Fruit fly (Drosophila melanogaster): ENCODE results near the gene Bmcp.

DNA sequence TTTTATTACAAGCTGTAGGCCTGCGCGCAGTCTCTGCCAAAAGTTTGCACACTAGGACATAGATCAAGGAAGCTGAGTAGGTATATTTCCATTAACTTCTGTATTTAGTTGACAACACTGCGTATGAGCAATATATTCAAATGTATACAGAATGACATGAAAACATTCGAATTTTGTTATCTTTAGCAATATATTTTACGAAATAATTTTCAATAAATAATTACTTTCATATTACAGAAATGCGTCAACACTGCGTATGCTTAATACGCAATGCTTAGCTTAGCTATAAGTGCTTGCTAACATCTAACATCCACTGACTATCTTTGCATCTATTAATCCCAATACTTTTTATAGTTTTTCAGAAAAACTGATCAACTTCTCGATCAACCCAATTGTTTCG is 4.4 kb upstream of the Bmcp start:
- peak; percentile 3 for TF ChIP-seq achi (GFP tag; optimal IDR thresholded peaks at IDR 0.05)
- TF ChIP-seq Blimp-1 (GFP tag; optimal IDR thresholded peaks at IDR 0.05) = no peak
- peak; percentile 20 for TF ChIP-seq dsx (GFP tag; optimal IDR thresholded peaks at IDR 0.05; ENCODE audit: poor library complexity, severe bottlenecking)
- TF ChIP-seq CG4318 (GFP tag; optimal IDR thresholded peaks at IDR 0.05) = no peak
- TF ChIP-seq svp (GFP tag) = no peak
- no peak for TF ChIP-seq Eip75B (GFP tag; optimal IDR thresholded peaks at IDR 0.05)
- no peak for TF ChIP-seq CG6792 (GFP tag; optimal IDR thresholded peaks at IDR 0.05)
- TF ChIP-seq Sox15 (GFP tag; optimal IDR thresholded peaks at IDR 0.05) = no peak
- no peak for TF ChIP-seq Hr39 (GFP tag; optimal IDR thresholded peaks at IDR 0.05)
- no peak for TF ChIP-seq topi (GFP tag; optimal IDR thresholded peaks at IDR 0.05)
- no peak for TF ChIP-seq Hr38 (GFP tag; optimal IDR thresholded peaks at IDR 0.05)
- TF ChIP-seq ss (GFP tag; optimal IDR thresholded peaks at IDR 0.05) = peak; percentile 26 to 48
- TF ChIP-seq CG16779 (tag; optimal IDR thresholded peaks at IDR 0.05) = no peak
